Worm (Caenorhabditis elegans) whole organism, L4 larva: ENCODE results near the gene F42A6.2.

Experiments
- F10B5.3 ChIP-seq: sonication (generic microtip); optimal IDR thresholded peaks from 2 replicates; lab custom pipeline; 2016; ENCODE audit warnings: mild to moderate bottlenecking, missing genetic modification characterization, missing compliant biosample characterization
- F26F4.8 ChIP-seq: fragments of 200-800 bp; sonication (Bioruptor generic); conservative IDR thresholded peaks from 2 replicates; pipeline ENCODE4 v1.3.6; 2022; ENCODE audit warnings: missing genetic modification characterization, missing compliant biosample characterization
- F37D6.2 ChIP-seq: sonication (generic microtip); optimal IDR thresholded peaks from 2 replicates; lab custom pipeline; 2016; ENCODE audit warnings: mild to moderate bottlenecking, missing genetic modification characterization, missing compliant biosample characterization
- F44E2.7 ChIP-seq: fragments of 200-800 bp; sonication (Bioruptor generic); IDR thresholded peaks from 2 replicates; pipeline ENCODE4 v2.1.2; 2022; ENCODE audit warnings: missing genetic modification characterization, missing compliant biosample characterization
- F49E8.2 ChIP-seq: sonication (generic microtip); optimal IDR thresholded peaks from 2 replicates; lab custom pipeline; 2016; ENCODE audit warnings: missing compliant biosample characterization, mild to moderate bottlenecking, missing genetic modification characterization, borderline replicate concordance
- T20F7.1 ChIP-seq: fragments of 200-800 bp; sonication (Bioruptor generic); optimal IDR thresholded peaks from 2 replicates; lab custom pipeline; 2018; ENCODE audit warnings: mild to moderate bottlenecking, missing genetic modification characterization, missing compliant biosample characterization
- T26A8.4 ChIP-seq: fragments of 200-800 bp; sonication (Bioruptor generic); IDR thresholded peaks from 2 replicates; pipeline ENCODE4 v1.3.6; 2022; ENCODE audit warnings: missing genetic modification characterization, missing compliant biosample characterization
- Y75B8A.6 ChIP-seq: fragments of 200-800 bp; sonication (Bioruptor generic); IDR thresholded peaks from 2 replicates; pipeline ENCODE4 v1.3.6; 2022; ENCODE audit warnings: missing genetic modification reagents, missing genetic modification characterization, missing compliant biosample characterization
- ZK546.5 ChIP-seq, 2 experiments: sonication (generic microtip); optimal IDR thresholded peaks; 2 replicates each; lab custom pipeline; 2017; ENCODE audit warnings: missing biosample characterization in 2 of 2, missing genetic modification characterization in 2 of 2
- aha-1 ChIP-seq: fragments of 150-350 bp; peaks from one replicate; lab custom pipeline; 2014; ENCODE audit warnings: missing biosample characterization, missing genetic modification characterization
- aly-2 ChIP-seq: sonication (generic microtip); optimal IDR thresholded peaks from 2 replicates; lab custom pipeline; 2018; ENCODE audit warnings: missing biosample characterization, missing genetic modification characterization
- attf-4 ChIP-seq: sonication (generic microtip); optimal IDR thresholded peaks from 3 replicates; lab custom pipeline; 2017; ENCODE audit warnings: missing biosample characterization, missing genetic modification characterization
- ceh-20 ChIP-seq: fragments of 200-800 bp; sonication (Bioruptor generic); IDR thresholded peaks from 2 replicates; pipeline ENCODE4 v1.3.6; 2022; ENCODE audit warnings: missing genetic modification reagents, missing genetic modification characterization, missing compliant biosample characterization
- ceh-32 ChIP-seq: sonication (generic microtip); optimal IDR thresholded peaks from 2 replicates; lab custom pipeline; 2016; ENCODE audit warnings: mild to moderate bottlenecking, missing genetic modification characterization, missing compliant biosample characterization; ENCODE audit not compliant: poor library complexity
- ceh-44 ChIP-seq: fragments of 200-800 bp; sonication (Bioruptor generic); IDR thresholded peaks from 2 replicates; pipeline ENCODE4 v1.3.6; 2022; ENCODE audit warnings: missing genetic modification reagents, missing genetic modification characterization, missing compliant biosample characterization
- ceh-82 ChIP-seq: sonication (generic microtip); optimal IDR thresholded peaks from 2 replicates; lab custom pipeline; 2017; ENCODE audit warnings: missing biosample characterization, missing genetic modification characterization
- ces-1 ChIP-seq: fragments of 150-350 bp; sonication (generic microtip); optimal IDR thresholded peaks from 4 replicates; lab custom pipeline; 2014; ENCODE audit warnings: missing biosample characterization, missing genetic modification reagents, missing genetic modification characterization
- cey-2 ChIP-seq: sonication (generic microtip); optimal IDR thresholded peaks from 3 replicates; lab custom pipeline; 2017; ENCODE audit warnings: missing genetic modification characterization, mild to moderate bottlenecking, missing compliant biosample characterization, antibody characterized with exemption, borderline replicate concordance; ENCODE audit not compliant: insufficient read depth
- ctbp-1 ChIP-seq: fragments of 200-800 bp; sonication (Bioruptor generic); IDR thresholded peaks from 2 replicates; pipeline ENCODE4 v1.3.6; 2022; ENCODE audit warnings: missing genetic modification reagents, missing genetic modification characterization, missing compliant biosample characterization
- daf-12 ChIP-seq: fragments of 150-350 bp; optimal IDR thresholded peaks from 2 replicates; lab custom pipeline; 2014; ENCODE audit warnings: missing biosample characterization, missing genetic modification reagents, missing genetic modification characterization
- daf-8 ChIP-seq: fragments of 200-800 bp; sonication (Bioruptor generic); IDR thresholded peaks from 2 replicates; pipeline ENCODE4 v1.3.6; 2022; ENCODE audit warnings: missing genetic modification characterization, missing compliant biosample characterization
- duxl-1 ChIP-seq: sonication (generic microtip); optimal IDR thresholded peaks from 2 replicates; lab custom pipeline; 2016; ENCODE audit warnings: mild to moderate bottlenecking, missing genetic modification characterization, moderate library complexity, missing compliant biosample characterization; ENCODE audit not compliant: poor library complexity
- egl-43 ChIP-seq: fragments of 200-800 bp; sonication (Bioruptor generic); IDR thresholded peaks from 2 replicates; pipeline ENCODE4 v1.3.6; 2022; ENCODE audit warnings: missing genetic modification reagents, missing genetic modification characterization, missing compliant biosample characterization
- hlh-11 ChIP-seq: fragments of 200-800 bp; sonication (Bioruptor generic); optimal IDR thresholded peaks from 2 replicates; lab custom pipeline; 2018; ENCODE audit warnings: mild to moderate bottlenecking, missing genetic modification characterization, missing compliant biosample characterization
- lim-7 ChIP-seq: fragments of 200-800 bp; sonication (Bioruptor generic); IDR thresholded peaks from 2 replicates; pipeline ENCODE4 v1.3.6; 2022; ENCODE audit warnings: missing genetic modification characterization, missing compliant biosample characterization
- lin-1 ChIP-seq: fragments of 200-800 bp; sonication (Bioruptor generic); IDR thresholded peaks from 2 replicates; pipeline ENCODE4 v1.3.6; 2022; ENCODE audit warnings: missing genetic modification reagents, missing genetic modification characterization, missing compliant biosample characterization
- lin-29 ChIP-seq: fragments of 200-800 bp; sonication (Bioruptor generic); IDR thresholded peaks from 2 replicates; pipeline ENCODE4 v1.3.6; 2022; ENCODE audit warnings: missing genetic modification reagents, missing genetic modification characterization, missing compliant biosample characterization
- lir-3 ChIP-seq: sonication (generic microtip); optimal IDR thresholded peaks from 2 replicates; lab custom pipeline; 2016; ENCODE audit warnings: mild to moderate bottlenecking, missing genetic modification characterization, missing compliant biosample characterization
- mdl-1 ChIP-seq, 2 experiments: fragments of 150-350 bp in 1 of 2; sonication (generic microtip) in 1 of 2; optimal IDR thresholded peaks; 2 replicates each; lab custom pipeline; 2014 to 2017; ENCODE audit warnings: missing biosample characterization in 2 of 2, missing genetic modification characterization in 2 of 2
- mep-1 ChIP-seq: fragments of 150-350 bp; sonication (generic microtip); optimal IDR thresholded peaks from 3 replicates; lab custom pipeline; 2014; ENCODE audit warnings: missing biosample characterization, missing genetic modification characterization
- mes-2 ChIP-seq: sonication (generic microtip); optimal IDR thresholded peaks from 2 replicates; lab custom pipeline; 2016; ENCODE audit warnings: missing genotype, mild to moderate bottlenecking, missing genetic modification characterization, missing compliant biosample characterization; ENCODE audit not compliant: poor library complexity, severe bottlenecking
- mxl-2 ChIP-seq: fragments of 200-800 bp; sonication (Bioruptor generic); conservative IDR thresholded peaks from 2 replicates; pipeline ENCODE4 v1.3.6; 2022; ENCODE audit warnings: missing genetic modification reagents, missing genetic modification characterization, missing compliant biosample characterization
- mxl-3 ChIP-seq: fragments of 200-800 bp; sonication (Bioruptor generic); optimal IDR thresholded peaks from 2 replicates; lab custom pipeline; 2018; ENCODE audit warnings: mild to moderate bottlenecking, missing genetic modification characterization, missing compliant biosample characterization
- nhr-10 ChIP-seq: fragments of 150-350 bp; optimal IDR thresholded peaks from 2 replicates; lab custom pipeline; 2014; ENCODE audit warnings: missing biosample characterization, missing genetic modification characterization
- nhr-102 ChIP-seq: sonication (generic microtip); optimal IDR thresholded peaks from 2 replicates; lab custom pipeline; 2016; ENCODE audit warnings: mild to moderate bottlenecking, missing genetic modification characterization, moderate library complexity, missing compliant biosample characterization
- nhr-41 ChIP-seq: fragments of 200-800 bp; sonication (Bioruptor generic); IDR thresholded peaks from 2 replicates; pipeline ENCODE4 v1.3.6; 2022; ENCODE audit warnings: missing genetic modification reagents, missing genetic modification characterization, missing compliant biosample characterization
- nhr-6 ChIP-seq: fragments of 150-350 bp; optimal IDR thresholded peaks from 2 replicates; lab custom pipeline; 2014; ENCODE audit warnings: missing biosample characterization, missing genetic modification characterization
- php-3 ChIP-seq: fragments of 200-800 bp; sonication (Bioruptor generic); IDR thresholded peaks from 2 replicates; pipeline ENCODE4 v1.3.6; 2022; ENCODE audit warnings: missing genetic modification reagents, missing genetic modification characterization, missing compliant biosample characterization
- pqm-1 ChIP-seq: sonication (generic microtip); optimal IDR thresholded peaks from 2 replicates; lab custom pipeline; 2017; ENCODE audit warnings: missing biosample characterization, missing genetic modification characterization
- saeg-2 ChIP-seq: fragments of 200-800 bp; sonication (Bioruptor generic); IDR thresholded peaks from 2 replicates; pipeline ENCODE4 v1.3.6; 2022; ENCODE audit warnings: missing genetic modification reagents, missing genetic modification characterization, missing compliant biosample characterization
- sdz-12 ChIP-seq: fragments of 200-800 bp; sonication (Bioruptor generic); optimal IDR thresholded peaks from 2 replicates; lab custom pipeline; 2018; ENCODE audit warnings: mild to moderate bottlenecking, missing genetic modification characterization, missing compliant biosample characterization
- snpc-4 ChIP-seq: fragments of 150-350 bp; optimal IDR thresholded peaks from 2 replicates; lab custom pipeline; 2014; ENCODE audit warnings: missing biosample characterization, missing genetic modification characterization
- spr-3 ChIP-seq: fragments of 200-800 bp; sonication (Bioruptor generic); optimal IDR thresholded peaks from 2 replicates; lab custom pipeline; 2018; ENCODE audit warnings: mild to moderate bottlenecking, missing genetic modification characterization, missing compliant biosample characterization
- tra-1 ChIP-seq: fragments of 200-800 bp; sonication (Bioruptor generic); IDR thresholded peaks from 2 replicates; pipeline ENCODE4 v1.3.6; 2022; ENCODE audit warnings: missing genetic modification reagents, missing genetic modification characterization, missing compliant biosample characterization
- unc-62 ChIP-seq, 3 experiments: fragments of 150-350 bp in 1 of 3; sonication (generic microtip); optimal IDR thresholded peaks in 2 of 3; peaks in 1 of 3; 1 replicate in 1 of 3; 2 replicates in 2 of 3; lab custom pipeline; 2014 to 2017; ENCODE audit warnings: missing biosample characterization in 3 of 3, missing genetic modification characterization in 3 of 3, missing genetic modification reagents in 3 of 3, missing genotype in 1 of 3
- vab-7 ChIP-seq: fragments of 200-800 bp; sonication (Bioruptor generic); IDR thresholded peaks from 2 replicates; pipeline ENCODE4 v1.3.6; 2022; ENCODE audit warnings: missing genetic modification reagents, missing genetic modification characterization, missing compliant biosample characterization
- zfp-3 ChIP-seq: fragments of 200-800 bp; sonication (Bioruptor generic); conservative IDR thresholded peaks from 2 replicates; pipeline ENCODE4 v1.3.6; 2022; ENCODE audit warnings: missing genetic modification reagents, missing genetic modification characterization, missing compliant biosample characterization
- zip-11 ChIP-seq: fragments of 200-800 bp; sonication (Bioruptor generic); IDR thresholded peaks from 2 replicates; pipeline ENCODE4 v1.3.6; 2022; ENCODE audit warnings: missing genetic modification characterization, missing compliant biosample characterization
- zip-2 ChIP-seq: fragments of 150-350 bp; optimal IDR thresholded peaks from 2 replicates; lab custom pipeline; 2014; ENCODE audit warnings: missing biosample characterization, missing genetic modification characterization
- ztf-7 ChIP-seq: fragments of 150-350 bp; optimal IDR thresholded peaks from 2 replicates; lab custom pipeline; 2014; ENCODE audit warnings: missing biosample characterization, missing genetic modification characterization

F42A6.2 gene

DNA sequence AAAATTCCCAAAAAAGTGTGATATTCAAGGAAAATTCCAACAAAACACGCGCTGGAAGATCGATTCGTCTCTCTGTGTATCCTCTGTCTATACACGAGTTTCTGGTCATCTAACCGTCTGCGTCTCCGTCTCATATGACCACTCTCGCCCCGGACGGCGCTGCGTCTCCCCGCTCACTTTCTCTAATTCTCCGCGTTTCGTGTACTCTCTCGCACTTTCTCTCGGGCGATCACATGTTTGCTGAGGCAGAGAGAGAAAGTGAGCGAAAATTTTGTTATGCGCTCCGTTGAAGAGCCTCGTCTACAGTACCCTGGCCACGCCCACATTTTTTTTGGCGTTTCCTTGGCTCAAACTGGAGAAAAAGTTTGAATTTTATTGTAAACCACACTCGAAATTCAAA lies 43.3 kb downstream of the F42A6.2 start (continued):
- TF ChIP-seq ceh-32 (tag; lab: Kevin White, UChicago) (no peak), cey-2 (tag; lab: Kevin White, UChicago) (no peak), lir-3 (no peak), ceh-82 (tag; lab: Kevin White, UChicago) (no peak), daf-8 (GFP tag; lab: Robert Waterston, UW) (no peak), mxl-3 (GFP tag; lab: Kevin White, UChicago) (peak; percentile 93), aha-1 (peak; percentile 99), T26A8.4 (peak; percentile 92), attf-4 (tag; lab: Kevin White, UChicago) (no peak), lin-29 (GFP tag; lab: Robert Waterston, UW) (no peak), T20F7.1 (GFP tag; lab: Kevin White, UChicago) (peak; percentile 85), hlh-11 (tag; lab: Kevin White, UChicago) (peak; percentile 99), lim-7 (no peak), spr-3 (GFP tag; lab: Kevin White, UChicago) (peak; percentile 39), F44E2.7 (no peak), ceh-20 (GFP tag; lab: Robert Waterston, UW) (peak; percentile 91), egl-43 (GFP tag; lab: Robert Waterston, UW) (peak; percentile 74), ctbp-1 (GFP tag; lab: Robert Waterston, UW) (peak; percentile 82), tra-1 (GFP tag; lab: Robert Waterston, UW) (0 out of 2 replicates have a peak, but pooled peaks have one; percentile 46), F37D6.2 (tag; lab: Kevin White, UChicago) (peak; percentile 79), vab-7 (GFP tag; lab: Robert Waterston, UW) (no peak), sdz-12 (no peak), zfp-3 (GFP tag; lab: Robert Waterston, UW) (0 out of 2 replicates have a peak, but pooled peaks have one; percentile 49), zip-11 (GFP tag; lab: Robert Waterston, UW) (no peak), ZK546.5 (tag; optimal IDR thresholded peaks at IDR 0.05; lab: Kevin White, UChicago) (no peak), nhr-102 (tag; lab: Kevin White, UChicago) (peak; percentile 87), php-3 (no peak), unc-62 (GFP tag; optimal IDR thresholded peaks at IDR 0.05 in 1 of 2; lab: Kevin White, UChicago) (peak in 1 of 2 experiments; percentile 91), unc-62 (tag; optimal IDR thresholded peaks at IDR 0.05; lab: Kevin White, UChicago) (no peak), saeg-2 (GFP tag; lab: Robert Waterston, UW) (0 out of 2 replicates have a peak, but pooled peaks have one; percentile 65), mdl-1 (tag; optimal IDR thresholded peaks at IDR 0.05; lab: Kevin White, UChicago) (peak; percentile 82 to 92), ces-1 (peak; percentile 1), mep-1 (peak; percentile 91), duxl-1 (tag; lab: Kevin White, UChicago) (peak; percentile 83), Y75B8A.6 (GFP tag; lab: Robert Waterston, UW) (no peak), snpc-4 (no peak), ztf-7 (tag; lab: Kevin White, UChicago) (no peak), aly-2 (tag; lab: Kevin White, UChicago) (no peak), F10B5.3 (tag; lab: Kevin White, UChicago) (peak; percentile 49), mes-2 (tag; lab: Kevin White, UChicago) (peak; percentile 86), pqm-1 (tag; lab: Kevin White, UChicago) (no peak), ceh-44 (no peak), F26F4.8 (GFP tag; lab: Robert Waterston, UW) (no peak), lin-1 (GFP tag; lab: Robert Waterston, UW) (peak; percentile 67; the same call in 1 of the 2 replicates), mxl-2 (GFP tag; lab: Robert Waterston, UW) (no peak), nhr-6 (tag; lab: Kevin White, UChicago) (peak; percentile 73), zip-2 (tag; lab: Kevin White, UChicago) (peak; percentile 7), F49E8.2 (tag; lab: Kevin White, UChicago) (no peak), daf-12 (no peak), nhr-41 (peak; percentile 43; the same call in 1 of the 2 replicates), nhr-10 (tag; lab: Kevin White, UChicago) (no peak)
